Worm (Caenorhabditis elegans): ENCODE results near the gene R10H10.3.

Gene R10H10.3

ce11 chrIV:10357842-10358241, 30.5 kb upstream of the R10H10.3 start, which contains the start of gene gkow-1:
TSS of gene gkow-1 (plus strand) at chrIV:10358142.
- TF ChIP-seq unc-98 (GFP tag; IDR thresholded peaks at IDR 0.05) (no peak), blmp-1 (tag; optimal IDR thresholded peaks at IDR 0.05) (peak; percentile 37), efl-1 (optimal IDR thresholded peaks at IDR 0.05) (peak in 1 of 2 experiments; percentile 13), efl-1 (GFP tag; optimal IDR thresholded peaks at IDR 0.05 in 1 of 2) (peak in 1 of 2 experiments; percentile 15), dpl-1 (GFP tag; optimal IDR thresholded peaks at IDR 0.05) (peak in 1 of 3 experiments; percentile 26)

ce11 chrIV:10360336-10360735, 28.0 kb upstream of the R10H10.3 start, which contains the start of gene ugt-59:
TSS of gene ugt-59 (plus strand) at chrIV:10360636.
- TF ChIP-seq irx-1 (tag; optimal IDR thresholded peaks at IDR 0.05) (no peak), lin-39 (tag; optimal IDR thresholded peaks at IDR 0.05) (no peak), fos-1 (tag; optimal IDR thresholded peaks at IDR 0.05) (no peak), xbp-1 (tag; optimal IDR thresholded peaks at IDR 0.05) (no peak), ztf-4 (tag; optimal IDR thresholded peaks at IDR 0.05) (no peak), unc-62 (GFP tag; optimal IDR thresholded peaks at IDR 0.05) (no peak), mdl-1 (tag; optimal IDR thresholded peaks at IDR 0.05) (no peak), tbx-2 (tag; optimal IDR thresholded peaks at IDR 0.05) (no peak), rnt-1 (tag; optimal IDR thresholded peaks at IDR 0.05) (no peak), snpc-4 (tag; optimal IDR thresholded peaks at IDR 0.05) (no peak), efl-1 (optimal IDR thresholded peaks at IDR 0.05) (no peak), efl-1 (GFP tag; optimal IDR thresholded peaks at IDR 0.05 in 1 of 2) (no peak), nhr-11 (tag; optimal IDR thresholded peaks at IDR 0.05) (no peak), unc-86 (tag; optimal IDR thresholded peaks at IDR 0.05) (no peak), ztf-11 (tag; optimal IDR thresholded peaks at IDR 0.05) (no peak), nhr-76 (tag; optimal IDR thresholded peaks at IDR 0.05) (no peak)

ce11 chrIV:10366018-10366417, 22.3 kb upstream of the R10H10.3 start, which contains the start of gene sir-2.1:
TSS of gene sir-2.1 (minus strand) at chrIV:10366229.
- TF ChIP-seq mdl-1 (tag; optimal IDR thresholded peaks at IDR 0.05) (no peak), nhr-90 (tag; optimal IDR thresholded peaks at IDR 0.05; ENCODE audit: poor library complexity) (peak; percentile 60), unc-62 (GFP tag; optimal IDR thresholded peaks at IDR 0.05) (no peak), dsc-1 (tag; optimal IDR thresholded peaks at IDR 0.05) (peak; percentile 58), hlh-17 (GFP tag; optimal IDR thresholded peaks at IDR 0.05; ENCODE audit: borderline replicate concordance) (no peak), ceh-8 (GFP tag; optimal IDR thresholded peaks at IDR 0.05) (no peak), nhr-28 (tag; optimal IDR thresholded peaks at IDR 0.05) (no peak), unc-130 (tag; optimal IDR thresholded peaks at IDR 0.05) (peak; percentile 7), hlh-4 (tag; optimal IDR thresholded peaks at IDR 0.05) (no peak), elt-2 (tag; optimal IDR thresholded peaks at IDR 0.05) (peak; percentile 44), rnt-1 (tag; optimal IDR thresholded peaks at IDR 0.05) (peak; percentile 48), fkh-8 (tag; optimal IDR thresholded peaks at IDR 0.05) (no peak), ces-1 (GFP tag; optimal IDR thresholded peaks at IDR 0.05) (no peak), nhr-71 (tag; optimal IDR thresholded peaks at IDR 0.05) (peak; percentile 75), grh-1 (GFP tag; IDR thresholded peaks at IDR 0.05) (no peak), lin-14 (GFP tag; optimal IDR thresholded peaks at IDR 0.05) (no peak), nhr-47 (tag; optimal IDR thresholded peaks at IDR 0.05) (peak; percentile 74), jun-1 (tag; optimal IDR thresholded peaks at IDR 0.05) (peak; percentile 10), ztf-4 (tag; optimal IDR thresholded peaks at IDR 0.05) (no peak), lin-35 (GFP tag; optimal IDR thresholded peaks at IDR 0.05) (peak; percentile 57 to 76), swsn-7 (tag; optimal IDR thresholded peaks at IDR 0.05) (peak; percentile 64), F16B12.6 (tag; optimal IDR thresholded peaks at IDR 0.05) (no peak), lir-3 (tag; optimal IDR thresholded peaks at IDR 0.05; ENCODE audit: poor library complexity) (no peak), ceh-63 (GFP tag; optimal IDR thresholded peaks at IDR 0.05) (no peak), ceh-88 (GFP tag; IDR thresholded peaks at IDR 0.05) (no peak), dpl-1 (GFP tag; optimal IDR thresholded peaks at IDR 0.05) (peak; percentile 36 to 66 (median 62)), isw-1 (GFP tag; IDR thresholded peaks at IDR 0.05) (peak; percentile 30; the same call in 1 of the 2 replicates), C16A3.4 (tag; optimal IDR thresholded peaks at IDR 0.05) (peak; percentile 52), ama-1 (optimal IDR thresholded peaks at IDR 0.05) (no peak), lin-15B (tag; optimal IDR thresholded peaks at IDR 0.05) (no peak), efl-1 (optimal IDR thresholded peaks at IDR 0.05) (peak; percentile 59 to 63), efl-1 (GFP tag; optimal IDR thresholded peaks at IDR 0.05 in 1 of 2) (peak; percentile 59 to 96), unc-30 (tag; optimal IDR thresholded peaks at IDR 0.05) (no peak), hpl-2 (GFP tag; optimal IDR thresholded peaks at IDR 0.05) (no peak), zag-1 (tag; optimal IDR thresholded peaks at IDR 0.05) (no peak), tbx-2 (tag; optimal IDR thresholded peaks at IDR 0.05) (peak; percentile 68), pqm-1 (tag; optimal IDR thresholded peaks at IDR 0.05) (no peak), nhr-12 (tag; optimal IDR thresholded peaks at IDR 0.05) (no peak), unc-86 (tag; optimal IDR thresholded peaks at IDR 0.05) (peak; percentile 58)
